Worm (Caenorhabditis elegans) whole organism, midembryonic: ENCODE measurements around the gene hmg-11.

Experiments
- T22C8.4 ChIP-seq: fragments of 200-800 bp; sonication (Bioruptor generic); IDR thresholded peaks from 2 replicates; pipeline ENCODE4 v1.3.6; 2022; ENCODE audit warnings: missing genetic modification characterization, missing compliant biosample characterization
- cog-1 ChIP-seq: sonication (generic microtip); optimal IDR thresholded peaks from 2 replicates; lab custom pipeline; 2016; ENCODE audit warnings: missing genetic modification characterization, missing compliant biosample characterization
- flt-1 ChIP-seq: fragments of 200-800 bp; sonication (Bioruptor generic); IDR thresholded peaks from 2 replicates; pipeline ENCODE4 v1.3.6; 2022; ENCODE audit warnings: missing genetic modification characterization, missing compliant biosample characterization
- klf-2 ChIP-seq: fragments of 200-800 bp; sonication (Bioruptor generic); conservative IDR thresholded peaks from 2 replicates; pipeline ENCODE4 v1.3.6; 2022; ENCODE audit warnings: missing genetic modification reagents, missing genetic modification characterization, missing compliant biosample characterization
- med-1 ChIP-seq: sonication (generic microtip); optimal IDR thresholded peaks from 2 replicates; lab custom pipeline; 2017; ENCODE audit warnings: missing genetic modification characterization, mild to moderate bottlenecking, missing compliant biosample characterization, antibody characterized with exemption, missing genetic modification reagents; ENCODE audit not compliant: insufficient read depth
- ref-1 ChIP-seq: fragments of 200-800 bp; sonication (Bioruptor generic); conservative IDR thresholded peaks from 2 replicates; pipeline ENCODE4 v1.3.6; 2022; ENCODE audit warnings: missing genetic modification reagents, missing genetic modification characterization, missing compliant biosample characterization
- tab-1 ChIP-seq: fragments of 200-800 bp; sonication (Bioruptor generic); IDR thresholded peaks from 2 replicates; pipeline ENCODE4 v1.3.6; 2022; ENCODE audit warnings: missing genetic modification characterization, missing compliant biosample characterization
- ztf-23 ChIP-seq: fragments of 200-800 bp; sonication (Bioruptor generic); IDR thresholded peaks from 2 replicates; pipeline ENCODE4 v1.3.6; 2022; ENCODE audit warnings: missing genetic modification reagents, missing genetic modification characterization, missing compliant biosample characterization
- ztf-29 ChIP-seq: fragments of 200-800 bp; sonication (Bioruptor generic); IDR thresholded peaks from 2 replicates; pipeline ENCODE4 v1.3.6; 2022; ENCODE audit warnings: missing genetic modification reagents, missing genetic modification characterization, missing compliant biosample characterization

DNA sequence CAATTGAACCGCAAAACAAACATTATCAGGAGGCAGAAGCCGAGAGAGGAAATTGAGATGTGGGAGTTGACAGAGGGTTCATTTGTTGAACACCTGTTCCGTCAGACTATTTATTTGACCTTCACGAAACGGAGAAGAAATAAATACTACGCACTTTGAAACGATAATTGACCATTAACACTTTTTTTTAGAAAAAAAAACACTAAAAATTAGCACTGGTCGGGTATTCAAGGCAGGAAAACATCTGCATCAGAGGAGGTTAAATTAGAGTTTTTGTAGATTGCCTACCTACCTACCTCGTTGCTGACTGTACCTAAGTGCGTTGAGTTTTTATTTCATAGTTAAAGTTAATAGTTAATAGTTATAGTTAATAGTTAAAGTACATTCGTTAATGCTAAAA, 22.8 kb upstream of the hmg-11 start:
- TF ChIP-seq ref-1 (GFP tag; lab: Robert Waterston, UW) (no peak), T22C8.4 (GFP tag; lab: Robert Waterston, UW) (no peak), klf-2 (no peak), cog-1 (no peak), flt-1 (GFP tag; lab: Robert Waterston, UW) (no peak), med-1 (no peak), ztf-23 (GFP tag; lab: Robert Waterston, UW) (no peak), tab-1 (GFP tag; lab: Robert Waterston, UW) (no peak), ztf-29 (no peak)
